Fruit fly (Drosophila melanogaster) whole organism, prepupa: ENCODE measurements around the gene CG17234.
A peak's percentile ranks its signal among the peaks of the same experiment; 100 is the strongest.

Source experiments
- Blimp-1 ChIP-seq: fragments of 200-800 bp; sonication (Bioruptor generic); optimal IDR thresholded peaks from 3 replicates; lab custom pipeline; 2017; ENCODE audit warnings: missing biosample characterization, missing genetic modification characterization, mild to moderate bottlenecking, moderate library complexity, missing genetic modification reagents
- CG10631 ChIP-seq: fragments of 200-800 bp; sonication (Bioruptor generic); optimal IDR thresholded peaks from 2 replicates; lab custom pipeline; 2016; ENCODE audit warnings: missing biosample characterization, missing genetic modification characterization
- CG11762 ChIP-seq: fragments of 200-800 bp; sonication (Bioruptor generic); optimal IDR thresholded peaks from 3 replicates; lab custom pipeline; 2016; ENCODE audit warnings: missing biosample characterization, missing genetic modification characterization; ENCODE audit not compliant: insufficient read depth
- CG11902 ChIP-seq: fragments of 200-800 bp; sonication (Bioruptor generic); optimal IDR thresholded peaks from 3 replicates; lab custom pipeline; 2016; ENCODE audit warnings: missing biosample characterization, missing genetic modification characterization
- CG15336 ChIP-seq: fragments of 200-800 bp; sonication (Bioruptor generic); IDR thresholded peaks from 2 replicates; pipeline ENCODE4 v1.3.6; 2022; ENCODE audit warnings: missing biosample characterization, missing genetic modification characterization
- CG1621 ChIP-seq: fragments of 200-800 bp; sonication (Bioruptor generic); optimal IDR thresholded peaks from 3 replicates; lab custom pipeline; 2018; ENCODE audit warnings: missing biosample characterization, mild to moderate bottlenecking, missing genetic modification characterization
- CG3032 ChIP-seq: fragments of 200-800 bp; optimal IDR thresholded peaks from 2 replicates; lab custom pipeline; 2019; ENCODE audit warnings: missing biosample characterization, mild to moderate bottlenecking, missing genetic modification characterization, moderate library complexity
- CG32006 ChIP-seq: fragments of 200-800 bp; sonication (Bioruptor generic); optimal IDR thresholded peaks from 3 replicates; lab custom pipeline; 2017; ENCODE audit warnings: missing biosample characterization, mild to moderate bottlenecking, missing genetic modification characterization
- CG34406 ChIP-seq: fragments of 200-800 bp; sonication (Bioruptor generic); optimal IDR thresholded peaks from 3 replicates; lab custom pipeline; 2016; ENCODE audit warnings: missing biosample characterization, missing genetic modification characterization
- CG3919 ChIP-seq: fragments of 200-800 bp; sonication (Bioruptor generic); optimal IDR thresholded peaks from 3 replicates; lab custom pipeline; 2016; ENCODE audit warnings: missing biosample characterization, missing genetic modification characterization
- CG4318 ChIP-seq: fragments of 200-800 bp; sonication (Bioruptor generic); optimal IDR thresholded peaks from 3 replicates; lab custom pipeline; 2017; ENCODE audit warnings: missing biosample characterization, mild to moderate bottlenecking, missing genetic modification characterization
- CG6276 ChIP-seq: fragments of 200-800 bp; sonication (Bioruptor generic); optimal IDR thresholded peaks from 2 replicates; lab custom pipeline; 2017; ENCODE audit warnings: missing biosample characterization, mild to moderate bottlenecking, missing genetic modification characterization
- CG6854 ChIP-seq: fragments of 200-800 bp; sonication (Bioruptor generic); optimal IDR thresholded peaks from 2 replicates; lab custom pipeline; 2017; ENCODE audit warnings: missing biosample characterization, mild to moderate bottlenecking, missing genetic modification characterization
- CG7368 ChIP-seq: fragments of 200-800 bp; sonication (Bioruptor generic); optimal IDR thresholded peaks from 3 replicates; lab custom pipeline; 2016; ENCODE audit warnings: missing biosample characterization, missing genetic modification characterization
- CG8319 ChIP-seq: fragments of 200-800 bp; sonication (Bioruptor generic); optimal IDR thresholded peaks from 3 replicates; lab custom pipeline; 2016; ENCODE audit warnings: missing biosample characterization, missing genetic modification characterization
- CG8632 ChIP-seq: fragments of 200-800 bp; sonication (Bioruptor generic); optimal IDR thresholded peaks from 3 replicates; lab custom pipeline; 2016; ENCODE audit warnings: missing biosample characterization, missing genetic modification characterization
- CG9139 ChIP-seq: fragments of 200-800 bp; sonication (Bioruptor generic); optimal IDR thresholded peaks from 3 replicates; lab custom pipeline; 2017; ENCODE audit warnings: missing biosample characterization, mild to moderate bottlenecking, missing genetic modification characterization
- Eip75B ChIP-seq: fragments of 200-800 bp; sonication (Bioruptor generic); optimal IDR thresholded peaks from 3 replicates; lab custom pipeline; 2016; ENCODE audit warnings: missing biosample characterization, missing genetic modification characterization
- Eip78C ChIP-seq: fragments of 200-800 bp; sonication (Bioruptor generic); peaks from one replicate; lab custom pipeline; 2016; ENCODE audit warnings: missing biosample characterization, missing genetic modification characterization
- Eip93F ChIP-seq: fragments of 200-800 bp; sonication (Bioruptor generic); optimal IDR thresholded peaks from 2 replicates; lab custom pipeline; 2016; ENCODE audit warnings: missing biosample characterization, mild to moderate bottlenecking, missing genetic modification characterization
- Ets21C ChIP-seq: fragments of 200-800 bp; sonication (Bioruptor generic); optimal IDR thresholded peaks from 3 replicates; lab custom pipeline; 2016; ENCODE audit warnings: missing biosample characterization, missing genetic modification characterization
- Hr38 ChIP-seq: sonication (Bioruptor generic); optimal IDR thresholded peaks from 2 replicates; lab custom pipeline; 2016; ENCODE audit warnings: missing biosample characterization, missing genetic modification characterization
- Hr39 ChIP-seq: fragments of 200-800 bp; sonication (Bioruptor generic); optimal IDR thresholded peaks from 2 replicates; lab custom pipeline; 2016; ENCODE audit warnings: missing biosample characterization, missing genetic modification characterization
- Lpt ChIP-seq: fragments of 200-800 bp; sonication (Bioruptor generic); optimal IDR thresholded peaks from 3 replicates; lab custom pipeline; 2016; ENCODE audit warnings: missing biosample characterization, missing genetic modification characterization
- Met ChIP-seq: fragments of 200-800 bp; sonication (Bioruptor generic); optimal IDR thresholded peaks from 3 replicates; lab custom pipeline; 2016; ENCODE audit warnings: missing biosample characterization, missing genetic modification characterization
- OdsH ChIP-seq: fragments of 200-800 bp; sonication (Bioruptor generic); optimal IDR thresholded peaks from 3 replicates; lab custom pipeline; 2016; ENCODE audit warnings: missing biosample characterization, missing genetic modification characterization
- Sox102F ChIP-seq: fragments of 200-800 bp; sonication (Bioruptor generic); optimal IDR thresholded peaks from 2 replicates; lab custom pipeline; 2016; ENCODE audit warnings: missing biosample characterization, mild to moderate bottlenecking, missing genetic modification characterization
- Sox14 ChIP-seq: fragments of 200-800 bp; sonication (Bioruptor generic); optimal IDR thresholded peaks from 3 replicates; lab custom pipeline; 2016; ENCODE audit warnings: missing biosample characterization, missing genetic modification characterization
- acj6 ChIP-seq: fragments of 200-800 bp; sonication (Bioruptor generic); optimal IDR thresholded peaks from 3 replicates; lab custom pipeline; 2016; ENCODE audit warnings: missing biosample characterization, missing genetic modification characterization
- cyc ChIP-seq: fragments of 200-800 bp; sonication (Bioruptor generic); optimal IDR thresholded peaks from 3 replicates; lab custom pipeline; 2016; ENCODE audit warnings: missing biosample characterization, missing genetic modification characterization
- dac ChIP-seq: fragments of 200-800 bp; sonication (Bioruptor generic); optimal IDR thresholded peaks from 2 replicates; lab custom pipeline; 2017; ENCODE audit warnings: missing biosample characterization, mild to moderate bottlenecking, missing genetic modification characterization
- dsx ChIP-seq: fragments of 200-800 bp; optimal IDR thresholded peaks from 3 replicates; lab custom pipeline; 2019; ENCODE audit warnings: missing biosample characterization, mild to moderate bottlenecking, missing genetic modification characterization, moderate library complexity; ENCODE audit not compliant: poor library complexity, severe bottlenecking
- eg ChIP-seq: fragments of 200-800 bp; sonication (Bioruptor generic); IDR thresholded peaks from 3 replicates; pipeline ENCODE4 v1.3.6; 2022; ENCODE audit warnings: missing biosample characterization, missing genetic modification characterization
- esn ChIP-seq: fragments of 200-800 bp; sonication (Bioruptor generic); optimal IDR thresholded peaks from 2 replicates; lab custom pipeline; 2016; ENCODE audit warnings: missing biosample characterization, mild to moderate bottlenecking, missing genetic modification characterization, moderate library complexity
- fd59A ChIP-seq: fragments of 200-800 bp; sonication (Bioruptor generic); optimal IDR thresholded peaks from 2 replicates; lab custom pipeline; 2017; ENCODE audit warnings: missing biosample characterization, mild to moderate bottlenecking, missing genetic modification characterization, missing genetic modification reagents
- lz ChIP-seq: fragments of 200-800 bp; sonication (Bioruptor generic); optimal IDR thresholded peaks from 3 replicates; lab custom pipeline; 2016; ENCODE audit warnings: missing biosample characterization, missing genetic modification characterization
- pdm3 ChIP-seq: fragments of 200-800 bp; sonication (Bioruptor generic); optimal IDR thresholded peaks from 3 replicates; lab custom pipeline; 2016; ENCODE audit warnings: missing biosample characterization, missing genetic modification characterization
- ss ChIP-seq, 2 experiments: fragments of 200-800 bp; sonication (Bioruptor generic); optimal IDR thresholded peaks; 2 replicates in 1 of 2; 3 replicates in 1 of 2; lab custom pipeline; 2017 to 2018; ENCODE audit warnings: mild to moderate bottlenecking in 2 of 2, missing biosample characterization in 2 of 2, missing genetic modification characterization in 2 of 2, moderate library complexity in 1 of 2
- svp ChIP-seq: fragments of 200-800 bp; sonication (Bioruptor generic); peaks from one replicate; lab custom pipeline; 2016; ENCODE audit warnings: missing biosample characterization, missing genetic modification characterization

The CG17234 gene

dm6 chr2L:2236722-2237121 lies 16.1 kb upstream of the CG17234 start, which contains the start of gene Sec24CD:
TSS of gene Sec24CD (minus strand) at chr2L:2236844.
- peak; percentile 13 for TF ChIP-seq CG3032 (tag; lab: Kevin White, UChicago)
- TF ChIP-seq CG1621 (tag; lab: Kevin White, UChicago) = no peak
- peak; percentile 33 for TF ChIP-seq svp
- TF ChIP-seq CG7368 (GFP tag; lab: Kevin White, UChicago) = no peak
- no peak for TF ChIP-seq CG8319 (GFP tag; lab: Kevin White, UChicago)
- peak; percentile 36 for TF ChIP-seq esn (GFP tag; lab: Kevin White, UChicago)
- peak; percentile 40; the same call in 1 of the 3 replicates for TF ChIP-seq eg (GFP tag; lab: Robert Waterston, UW)
- peak; percentile 9 for TF ChIP-seq Eip93F (GFP tag; lab: Kevin White, UChicago)
- no peak for TF ChIP-seq CG11902 (GFP tag; lab: Kevin White, UChicago)
- TF ChIP-seq CG15336 (GFP tag; lab: Robert Waterston, UW) = peak; percentile 13; the same call in 1 of the 2 replicates

- no peak for TF ChIP-seq CG7368 (GFP tag; lab: Kevin White, UChicago)
- TF ChIP-seq Blimp-1 (GFP tag; lab: Kevin White, UChicago) = no peak
- TF ChIP-seq Hr39 (GFP tag; lab: Kevin White, UChicago) = no peak
- TF ChIP-seq CG32006 (GFP tag; lab: Kevin White, UChicago) = no peak
- no peak for TF ChIP-seq Hr38
- no peak for TF ChIP-seq eg (GFP tag; lab: Robert Waterston, UW)
- TF ChIP-seq cyc (GFP tag; lab: Kevin White, UChicago) = no peak
- TF ChIP-seq ss (GFP tag; optimal IDR thresholded peaks at IDR 0.05; lab: Kevin White, UChicago) = no peak
- no peak for TF ChIP-seq CG3919 (GFP tag; lab: Kevin White, UChicago)
- no peak for TF ChIP-seq Ets21C (GFP tag; lab: Kevin White, UChicago)
- no peak for TF ChIP-seq CG6276
- no peak for TF ChIP-seq CG34406 (GFP tag; lab: Kevin White, UChicago)
- no peak for TF ChIP-seq CG11902 (GFP tag; lab: Kevin White, UChicago)
- TF ChIP-seq Met (GFP tag; lab: Kevin White, UChicago) = no peak
- TF ChIP-seq esn (GFP tag; lab: Kevin White, UChicago) = no peak
- TF ChIP-seq CG11762 = no peak
- no peak for TF ChIP-seq CG10631 (GFP tag; lab: Kevin White, UChicago)
- TF ChIP-seq dsx (GFP tag; lab: Kevin White, UChicago) = no peak
- TF ChIP-seq, all 60 proteins: peak for 0
Observed at dm6 chr2L:2238151-2238550, 14.7 kb upstream of the CG17234 start, which contains the start of gene Tengl3. TSS of gene Tengl3 (minus strand) at chr2L:2238251.

- TF ChIP-seq CG6276 (no peak), esn (GFP tag; lab: Kevin White, UChicago) (no peak), CG34406 (GFP tag; lab: Kevin White, UChicago) (no peak), CG3032 (tag; lab: Kevin White, UChicago) (no peak), cyc (GFP tag; lab: Kevin White, UChicago) (no peak), CG8632 (GFP tag; lab: Kevin White, UChicago) (no peak), CG15336 (GFP tag; lab: Robert Waterston, UW) (no peak), acj6 (GFP tag; lab: Kevin White, UChicago) (no peak), CG9139 (GFP tag; lab: Kevin White, UChicago) (no peak), CG8319 (GFP tag; lab: Kevin White, UChicago) (no peak), Eip75B (no peak), Sox14 (no peak), fd59A (GFP tag; lab: Kevin White, UChicago) (no peak), svp (no peak), Met (GFP tag; lab: Kevin White, UChicago) (no peak), CG3919 (GFP tag; lab: Kevin White, UChicago) (no peak), OdsH (no peak), dsx (GFP tag; lab: Kevin White, UChicago) (no peak)
Observed at dm6 chr2L:2239284-2239683, 13.6 kb upstream of the CG17234 start, which contains the start of gene Tengl2. TSS of gene Tengl2 (minus strand) at chr2L:2239384.

- TF ChIP-seq Eip78C (GFP tag; lab: Kevin White, UChicago) (no peak), CG1621 (tag; lab: Kevin White, UChicago) (no peak), Eip75B (no peak), Sox102F (no peak), Lpt (GFP tag; lab: Kevin White, UChicago) (no peak), CG6854 (GFP tag; lab: Kevin White, UChicago) (no peak), CG34406 (GFP tag; lab: Kevin White, UChicago) (no peak), CG4318 (GFP tag; lab: Kevin White, UChicago) (no peak), pdm3 (GFP tag; lab: Kevin White, UChicago) (no peak), dac (no peak), eg (GFP tag; lab: Robert Waterston, UW) (no peak), lz (GFP tag; lab: Kevin White, UChicago) (no peak), CG9139 (GFP tag; lab: Kevin White, UChicago) (no peak), dsx (GFP tag; lab: Kevin White, UChicago) (no peak)
Observed at dm6 chr2L:2240493-2240892, 12.4 kb upstream of the CG17234 start, which contains the start of gene Tengl1. TSS of gene Tengl1 (minus strand) at chr2L:2240593.
